Fruit fly (Drosophila melanogaster): ENCODE results near the gene La.

dm6 chr2L:20325383-20325782 lies 24.4 kb downstream of the La start:
- TF ChIP-seq psq (GFP tag; optimal IDR thresholded peaks at IDR 0.05), result no peak
- no peak for TF ChIP-seq sv (GFP tag; optimal IDR thresholded peaks at IDR 0.05)
- TF ChIP-seq tai (GFP tag; optimal IDR thresholded peaks at IDR 0.05), result no peak
- no peak for TF ChIP-seq usp (GFP tag; optimal IDR thresholded peaks at IDR 0.05)
- TF ChIP-seq br (GFP tag; optimal IDR thresholded peaks at IDR 0.05), result no peak
- no peak for TF ChIP-seq pan (optimal IDR thresholded peaks at IDR 0.05)
- no peak for TF ChIP-seq N (GFP tag; optimal IDR thresholded peaks at IDR 0.05)
- no peak for TF ChIP-seq dl (GFP tag; optimal IDR thresholded peaks at IDR 0.05; ENCODE audit: insufficient read depth in 1 of 2, partially characterized antibody in 2 of 2)
- no peak for TF ChIP-seq dmrt93B (GFP tag; optimal IDR thresholded peaks at IDR 0.05)
